Fruit fly (Drosophila melanogaster): ENCODE measurements around the gene fzr.
A peak's percentile ranks its signal among the peaks of the same experiment; 100 is the strongest.

fzr gene

dm6 chrX:4649751-4650150 lies 29.6 kb downstream of the fzr start, which contains the start of the genes Cbp80 and Torsin (continued):
- no peak for TF ChIP-seq CG9817 (tag; optimal IDR thresholded peaks at IDR 0.05)
- no peak for TF ChIP-seq so (GFP tag; IDR thresholded peaks at IDR 0.05)
- TF ChIP-seq CG11504 (tag; optimal IDR thresholded peaks at IDR 0.05), result no peak
- no peak for TF ChIP-seq CG17385 (GFP tag; optimal IDR thresholded peaks at IDR 0.05)
- no peak for TF ChIP-seq Kr (GFP tag; optimal IDR thresholded peaks at IDR 0.05)
- TF ChIP-seq Sox100B (GFP tag; optimal IDR thresholded peaks at IDR 0.05), result no peak
- TF ChIP-seq Med (GFP tag), result peak; percentile 81
- TF ChIP-seq CG4854 (GFP tag; optimal IDR thresholded peaks at IDR 0.05), result no peak
- no peak for TF ChIP-seq CG16779 (GFP tag; IDR thresholded peaks at IDR 0.05)
- TF ChIP-seq slou (GFP tag; optimal IDR thresholded peaks at IDR 0.05), result no peak
- TF ChIP-seq cg (GFP tag; optimal IDR thresholded peaks at IDR 0.05), result no peak
- TF ChIP-seq CG4820 (GFP tag; optimal IDR thresholded peaks at IDR 0.05), result no peak
- no peak for TF ChIP-seq Ptx1 (GFP tag; IDR thresholded peaks at IDR 0.05)
- no peak for TF ChIP-seq CG2712 (tag; optimal IDR thresholded peaks at IDR 0.05)
- TF ChIP-seq fd64A (GFP tag; optimal IDR thresholded peaks at IDR 0.05), result no peak
- TF ChIP-seq CG12744 (GFP tag; optimal IDR thresholded peaks at IDR 0.05), result no peak
- no peak for TF ChIP-seq esg (GFP tag; conservative IDR thresholded peaks at IDR 0.05)
- no peak for TF ChIP-seq Hr51 (GFP tag; optimal IDR thresholded peaks at IDR 0.05)
- no peak for TF ChIP-seq CG13296 (GFP tag; optimal IDR thresholded peaks at IDR 0.05)
- TF ChIP-seq Fer3 (tag; optimal IDR thresholded peaks at IDR 0.05), result no peak
- peak; percentile 90 for TF ChIP-seq CG16813 (GFP tag; IDR thresholded peaks at IDR 0.05; ENCODE audit: partially characterized antibody)
- no peak for TF ChIP-seq slp2 (GFP tag; optimal IDR thresholded peaks at IDR 0.05)
- TF ChIP-seq CG6854 (GFP tag; optimal IDR thresholded peaks at IDR 0.05), result no peak
- TF ChIP-seq vvl (GFP tag; IDR thresholded peaks at IDR 0.05), result peak; percentile 21; the same call in 1 of the 2 replicates
- TF ChIP-seq btn (GFP tag; optimal IDR thresholded peaks at IDR 0.05), result no peak
- peak; percentile 83 for TF ChIP-seq unc-4 (GFP tag; IDR thresholded peaks at IDR 0.05; ENCODE audit: partially characterized antibody)
- no peak for TF ChIP-seq kni (GFP tag; optimal IDR thresholded peaks at IDR 0.05)
- no peak for TF ChIP-seq CG33213 (GFP tag; optimal IDR thresholded peaks at IDR 0.05)
- no peak for TF ChIP-seq ind (GFP tag; optimal IDR thresholded peaks at IDR 0.05)
- TF ChIP-seq zen (tag; optimal IDR thresholded peaks at IDR 0.05), result peak; percentile 8
- no peak for TF ChIP-seq Taf1 (GFP tag; IDR thresholded peaks at IDR 0.05)
- no peak for TF ChIP-seq grn (GFP tag; optimal IDR thresholded peaks at IDR 0.05)
- no peak for TF ChIP-seq CG11398 (GFP tag; optimal IDR thresholded peaks at IDR 0.05)
- no peak for TF ChIP-seq Awh (GFP tag; IDR thresholded peaks at IDR 0.05)
- TF ChIP-seq CG5245 (GFP tag; optimal IDR thresholded peaks at IDR 0.05), result no peak
- no peak for TF ChIP-seq CG7556 (GFP tag; optimal IDR thresholded peaks at IDR 0.05)
- TF ChIP-seq stc (GFP tag; IDR thresholded peaks at IDR 0.05), result no peak
- no peak for TF ChIP-seq CG1832 (GFP tag; optimal IDR thresholded peaks at IDR 0.05)
- no peak for TF ChIP-seq Dad (GFP tag; optimal IDR thresholded peaks at IDR 0.05)
- TF ChIP-seq gsb-n (tag; optimal IDR thresholded peaks at IDR 0.05), result no peak
- no peak for TF ChIP-seq fd3F (GFP tag; optimal IDR thresholded peaks at IDR 0.05)
- TF ChIP-seq CG7987 (GFP tag; optimal IDR thresholded peaks at IDR 0.05), result no peak
- no peak for TF ChIP-seq CG6254 (GFP tag; optimal IDR thresholded peaks at IDR 0.05)
- peak in 1 of 2 experiments; percentile 5 for TF ChIP-seq dpn (GFP tag; optimal IDR thresholded peaks at IDR 0.05)
- TF ChIP-seq CG4617 (GFP tag; optimal IDR thresholded peaks at IDR 0.05; ENCODE audit: borderline replicate concordance), result peak; percentile 12
- TF ChIP-seq Hey (tag; optimal IDR thresholded peaks at IDR 0.05), result no peak
- peak; percentile 77 for TF ChIP-seq CG2116 (GFP tag; optimal IDR thresholded peaks at IDR 0.05)
- TF ChIP-seq mirr (GFP tag; optimal IDR thresholded peaks at IDR 0.05), result no peak
- TF ChIP-seq Dp (GFP tag; optimal IDR thresholded peaks at IDR 0.05), result peak; percentile 46
- TF ChIP-seq CG18764 (GFP tag; optimal IDR thresholded peaks at IDR 0.05), result no peak
- no peak for TF ChIP-seq ro (GFP tag; IDR thresholded peaks at IDR 0.05)
